Worm (Caenorhabditis elegans) whole organism, midembryonic: Measurements from ENCODE around the gene ceh-7.

ENCODE experiments used
- klf-2 ChIP-seq: fragments of 200-800 bp; sonication (Bioruptor generic); conservative IDR thresholded peaks from 2 replicates; pipeline ENCODE4 v1.3.6; 2022; ENCODE audit warnings: missing genetic modification reagents, missing genetic modification characterization, missing compliant biosample characterization
- tab-1 ChIP-seq: fragments of 200-800 bp; sonication (Bioruptor generic); IDR thresholded peaks from 2 replicates; pipeline ENCODE4 v1.3.6; 2022; ENCODE audit warnings: missing genetic modification characterization, missing compliant biosample characterization
- ztf-29 ChIP-seq: fragments of 200-800 bp; sonication (Bioruptor generic); IDR thresholded peaks from 2 replicates; pipeline ENCODE4 v1.3.6; 2022; ENCODE audit warnings: missing genetic modification reagents, missing genetic modification characterization, missing compliant biosample characterization

DNA sequence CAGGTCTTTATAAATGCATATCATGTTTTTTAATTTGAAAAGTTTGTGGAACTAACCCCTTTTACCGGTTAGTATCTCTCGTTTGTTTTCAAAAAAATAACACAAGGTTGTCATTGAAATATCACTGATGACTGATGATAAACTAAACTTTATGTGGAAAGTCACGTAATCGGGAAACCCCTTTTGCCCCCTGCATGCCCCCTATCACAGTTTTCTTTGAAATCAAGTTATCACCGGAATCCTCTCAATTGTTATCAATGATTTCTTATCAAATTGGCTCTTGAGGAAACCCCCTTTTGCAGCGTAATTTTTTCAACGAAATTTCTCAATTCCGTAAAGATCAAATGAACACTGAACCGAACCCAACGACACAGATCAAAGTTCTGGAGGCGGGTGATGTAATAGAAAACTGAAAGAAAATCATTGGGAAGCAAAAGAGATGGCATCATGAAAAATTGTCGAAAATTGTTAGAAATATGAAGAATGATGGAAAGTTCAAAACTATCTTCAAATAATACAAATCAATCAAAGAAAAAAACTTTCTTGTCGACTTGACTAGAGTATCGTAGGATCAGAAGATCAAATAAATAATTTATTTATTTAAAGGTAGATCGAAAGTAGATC lies 36.8 kb upstream of the ceh-7 start:
- no peak for TF ChIP-seq klf-2 (GFP tag; lab: Robert Waterston, UW)
- TF ChIP-seq tab-1 (GFP tag; lab: Robert Waterston, UW): no peak
- TF ChIP-seq ztf-29 (GFP tag; lab: Robert Waterston, UW): no peak
